Worm (Caenorhabditis elegans) whole organism, late embryonic: Measurements from ENCODE around the gene srbc-48.

Experiments used
- C08G9.2 ChIP-seq: sonication (generic microtip); optimal IDR thresholded peaks from 2 replicates; lab custom pipeline; 2016; ENCODE audit warnings: mild to moderate bottlenecking, missing genetic modification characterization, moderate library complexity, missing compliant biosample characterization
- K02D7.2 ChIP-seq: sonication (generic microtip); optimal IDR thresholded peaks from 2 replicates; lab custom pipeline; 2017; ENCODE audit warnings: mild to moderate bottlenecking, missing genetic modification characterization, missing compliant biosample characterization
- T23F11.4 ChIP-seq: fragments of 200-800 bp; sonication (Bioruptor generic); optimal IDR thresholded peaks from 2 replicates; lab custom pipeline; 2018; ENCODE audit warnings: mild to moderate bottlenecking, missing genetic modification characterization, missing compliant biosample characterization
- Y22D7AL.16 ChIP-seq: sonication (generic microtip); optimal IDR thresholded peaks from 2 replicates; lab custom pipeline; 2016; ENCODE audit warnings: missing genetic modification characterization, missing compliant biosample characterization
- ahr-1 ChIP-seq: sonication (generic microtip); optimal IDR thresholded peaks from 2 replicates; lab custom pipeline; 2016; ENCODE audit warnings: missing genetic modification characterization, missing compliant biosample characterization
- ama-1 ChIP-seq: fragments of 150-350 bp; optimal IDR thresholded peaks from 2 replicates; lab custom pipeline; 2014
- ceh-18 ChIP-seq: sonication (generic microtip); optimal IDR thresholded peaks from 2 replicates; lab custom pipeline; 2016; ENCODE audit warnings: missing genetic modification characterization, missing compliant biosample characterization
- ceh-30 ChIP-seq: fragments of 150-350 bp; optimal IDR thresholded peaks from 2 replicates; lab custom pipeline; 2014; ENCODE audit warnings: missing biosample characterization, missing genetic modification characterization
- ceh-31 ChIP-seq: sonication (generic microtip); optimal IDR thresholded peaks from 2 replicates; lab custom pipeline; 2016; ENCODE audit warnings: missing genetic modification characterization, missing compliant biosample characterization
- ceh-45 ChIP-seq: fragments of 200-800 bp; sonication (Bioruptor generic); IDR thresholded peaks from 2 replicates; pipeline ENCODE4 v1.3.6; 2022; ENCODE audit warnings: missing genetic modification reagents, missing genetic modification characterization, missing compliant biosample characterization
- ceh-48 ChIP-seq: sonication (generic microtip); optimal IDR thresholded peaks from 2 replicates; lab custom pipeline; 2016; ENCODE audit warnings: missing genetic modification characterization, inconsistent platforms, missing compliant biosample characterization
- ceh-6 ChIP-seq: fragments of 200-800 bp; sonication (Bioruptor generic); optimal IDR thresholded peaks from 2 replicates; lab custom pipeline; 2018; ENCODE audit warnings: mild to moderate bottlenecking, missing genetic modification characterization, missing compliant biosample characterization
- dmd-4 ChIP-seq: sonication (generic microtip); optimal IDR thresholded peaks from 2 replicates; lab custom pipeline; 2016; ENCODE audit warnings: borderline replicate concordance, missing genetic modification characterization, missing compliant biosample characterization
- ets-4 ChIP-seq: sonication (generic microtip); optimal IDR thresholded peaks from 2 replicates; lab custom pipeline; 2016; ENCODE audit warnings: missing genetic modification characterization, missing compliant biosample characterization
- fax-1 ChIP-seq: sonication (generic microtip); optimal IDR thresholded peaks from 2 replicates; lab custom pipeline; 2016; ENCODE audit warnings: missing genotype, missing genetic modification characterization, missing compliant biosample characterization
- fkh-6 ChIP-seq: sonication (generic microtip); optimal IDR thresholded peaks from 2 replicates; lab custom pipeline; 2016; ENCODE audit warnings: missing genetic modification characterization, missing compliant biosample characterization
- gmeb-2 ChIP-seq: sonication (generic microtip); optimal IDR thresholded peaks from 2 replicates; lab custom pipeline; 2016; ENCODE audit warnings: missing genetic modification characterization, inconsistent platforms, missing compliant biosample characterization
- hlh-30 ChIP-seq: sonication (generic microtip); optimal IDR thresholded peaks from 2 replicates; lab custom pipeline; 2017; ENCODE audit warnings: antibody characterized with exemption, missing genetic modification characterization, missing compliant biosample characterization; ENCODE audit not compliant: insufficient read depth
- hlh-6 ChIP-seq: sonication (generic microtip); optimal IDR thresholded peaks from 2 replicates; lab custom pipeline; 2016; ENCODE audit warnings: missing genotype, missing genetic modification characterization, missing compliant biosample characterization
- hlh-8 ChIP-seq: sonication (generic microtip); optimal IDR thresholded peaks from 2 replicates; lab custom pipeline; 2016; ENCODE audit warnings: missing genotype, missing genetic modification characterization, missing compliant biosample characterization
- lim-6 ChIP-seq: sonication (generic microtip); optimal IDR thresholded peaks from 2 replicates; lab custom pipeline; 2016; ENCODE audit warnings: missing genetic modification characterization, missing compliant biosample characterization
- lin-11 ChIP-seq: fragments of 200-800 bp; sonication (Bioruptor generic); optimal IDR thresholded peaks from 2 replicates; lab custom pipeline; 2018; ENCODE audit warnings: mild to moderate bottlenecking, missing genetic modification characterization, missing compliant biosample characterization
- madf-2 ChIP-seq: sonication (generic microtip); optimal IDR thresholded peaks from 2 replicates; lab custom pipeline; 2017; ENCODE audit warnings: missing genetic modification characterization, missing compliant biosample characterization
- mec-3 ChIP-seq: sonication (generic microtip); optimal IDR thresholded peaks from 2 replicates; lab custom pipeline; 2016; ENCODE audit warnings: borderline replicate concordance, missing genetic modification characterization, missing compliant biosample characterization
- nfya-1 ChIP-seq: sonication (generic microtip); optimal IDR thresholded peaks from 2 replicates; lab custom pipeline; 2017; ENCODE audit warnings: missing genetic modification characterization, mild to moderate bottlenecking, missing compliant biosample characterization, antibody characterized with exemption, moderate library complexity
- nhr-11 ChIP-seq: fragments of 150-350 bp; optimal IDR thresholded peaks from 2 replicates; lab custom pipeline; 2014; ENCODE audit warnings: missing biosample characterization, missing genetic modification characterization
- nhr-232 ChIP-seq: sonication (generic microtip); optimal IDR thresholded peaks from 2 replicates; lab custom pipeline; 2016; ENCODE audit warnings: missing genetic modification characterization, missing compliant biosample characterization
- pax-1 ChIP-seq: fragments of 150-350 bp; optimal IDR thresholded peaks from 2 replicates; lab custom pipeline; 2014; ENCODE audit warnings: missing biosample characterization, missing genetic modification characterization
- pqm-1 ChIP-seq: sonication (generic microtip); optimal IDR thresholded peaks from 2 replicates; lab custom pipeline; 2016; ENCODE audit warnings: missing genetic modification characterization, missing compliant biosample characterization
- ref-2 ChIP-seq: sonication (generic microtip); optimal IDR thresholded peaks from 2 replicates; lab custom pipeline; 2016; ENCODE audit warnings: missing genetic modification characterization, missing compliant biosample characterization
- rnt-1 ChIP-seq: sonication (generic microtip); optimal IDR thresholded peaks from 2 replicates; lab custom pipeline; 2016; ENCODE audit warnings: missing genetic modification characterization, missing compliant biosample characterization
- sdc-2 ChIP-seq: sonication (generic microtip); optimal IDR thresholded peaks from 2 replicates; lab custom pipeline; 2016; ENCODE audit warnings: missing genotype, missing genetic modification characterization, missing compliant biosample characterization
- sox-4 ChIP-seq: sonication (generic microtip); optimal IDR thresholded peaks from 2 replicates; lab custom pipeline; 2017; ENCODE audit warnings: mild to moderate bottlenecking, missing genetic modification characterization, inconsistent platforms, missing compliant biosample characterization
- syd-9 ChIP-seq: sonication (generic microtip); optimal IDR thresholded peaks from 2 replicates; lab custom pipeline; 2016; ENCODE audit warnings: mild to moderate bottlenecking, missing genetic modification characterization, moderate library complexity, missing compliant biosample characterization
- tbx-2 ChIP-seq: sonication (generic microtip); optimal IDR thresholded peaks from 2 replicates; lab custom pipeline; 2016; ENCODE audit warnings: missing genetic modification characterization, missing compliant biosample characterization
- tbx-7 ChIP-seq: sonication (generic microtip); optimal IDR thresholded peaks from 2 replicates; lab custom pipeline; 2016; ENCODE audit warnings: missing genotype, missing genetic modification characterization, missing compliant biosample characterization
- ttx-3 ChIP-seq: sonication (generic microtip); optimal IDR thresholded peaks from 2 replicates; lab custom pipeline; 2016; ENCODE audit warnings: missing genetic modification reagents, missing genetic modification characterization, missing compliant biosample characterization
- unc-3 ChIP-seq, 2 experiments: fragments of 200-800 bp in 1 of 2; sonication (Bioruptor generic) in 1 of 2; sonication (generic microtip) in 1 of 2; conservative IDR thresholded peaks in 1 of 2; optimal IDR thresholded peaks in 1 of 2; 2 replicates each; pipeline versions ENCODE4 v1.3.6 to Lab custom; 2016 to 2022; ENCODE audit warnings: missing compliant biosample characterization in 2 of 2, missing genetic modification characterization in 2 of 2, missing genetic modification reagents in 1 of 2
- unc-86 ChIP-seq: sonication (generic microtip); optimal IDR thresholded peaks from 2 replicates; lab custom pipeline; 2016; ENCODE audit warnings: missing genetic modification characterization, missing compliant biosample characterization
- zip-5 ChIP-seq: sonication (generic microtip); optimal IDR thresholded peaks from 2 replicates; lab custom pipeline; 2016; ENCODE audit warnings: missing genetic modification characterization, missing compliant biosample characterization
- ztf-16 ChIP-seq: sonication (generic microtip); optimal IDR thresholded peaks from 2 replicates; lab custom pipeline; 2017; ENCODE audit warnings: missing genetic modification characterization, missing compliant biosample characterization

The srbc-48 gene

ce11 chrV:15819983-15820382 lies at the start of gene srbc-48:
TSS of gene srbc-48 (plus strand) at chrV:15820283.
- TF ChIP-seq mec-3 (no peak), sox-4 (tag; lab: Kevin White, UChicago) (no peak), sdc-2 (tag; lab: Kevin White, UChicago) (no peak), madf-2 (no peak), fkh-6 (tag; lab: Kevin White, UChicago) (no peak), ceh-6 (no peak), unc-86 (tag; lab: Kevin White, UChicago) (no peak), lin-11 (tag; lab: Kevin White, UChicago) (no peak), ets-4 (tag; lab: Kevin White, UChicago) (no peak), ceh-48 (tag; lab: Kevin White, UChicago) (no peak), ama-1 (no peak), C08G9.2 (no peak), ceh-45 (GFP tag; lab: Robert Waterston, UW) (no peak), nhr-232 (no peak), ceh-31 (tag; lab: Kevin White, UChicago) (no peak), ref-2 (tag; lab: Kevin White, UChicago) (no peak)
- TF ChIP-seq, all 69 proteins: peak for 0

ce11 chrV:15773141-15773540 lies 46.9 kb upstream of the srbc-48 start, which contains the start of gene nhr-60:
TSS of gene nhr-60 (minus strand) at chrV:15773241.
- TF ChIP-seq nhr-232 (no peak), ceh-30 (tag; lab: Kevin White, UChicago) (no peak), ahr-1 (tag; lab: Kevin White, UChicago) (no peak), ceh-6 (no peak), T23F11.4 (GFP tag; lab: Kevin White, UChicago) (no peak), dmd-4 (tag; lab: Kevin White, UChicago) (no peak), ztf-16 (tag; lab: Kevin White, UChicago) (no peak), fax-1 (tag; lab: Kevin White, UChicago) (no peak), nhr-11 (tag; lab: Kevin White, UChicago) (no peak), ceh-48 (tag; lab: Kevin White, UChicago) (no peak), ref-2 (tag; lab: Kevin White, UChicago) (no peak), ttx-3 (tag; lab: Kevin White, UChicago) (no peak), K02D7.2 (tag; lab: Kevin White, UChicago) (no peak), nfya-1 (tag; lab: Kevin White, UChicago) (no peak), rnt-1 (no peak), mec-3 (no peak), sox-4 (tag; lab: Kevin White, UChicago) (no peak), gmeb-2 (tag; lab: Kevin White, UChicago) (no peak), hlh-30 (tag; lab: Kevin White, UChicago) (no peak), pax-1 (no peak)

- TF ChIP-seq lim-6 (tag; lab: Kevin White, UChicago) = no peak
- TF ChIP-seq tbx-7 (tag; lab: Kevin White, UChicago) = no peak
- no peak for TF ChIP-seq hlh-6 (tag; lab: Kevin White, UChicago)
- no peak for TF ChIP-seq K02D7.2 (tag; lab: Kevin White, UChicago)
- no peak for TF ChIP-seq pqm-1 (tag; lab: Kevin White, UChicago)
- no peak for TF ChIP-seq Y22D7AL.16
- TF ChIP-seq syd-9 (tag; lab: Kevin White, UChicago) = no peak
- TF ChIP-seq tbx-2 = no peak
- TF ChIP-seq ets-4 (tag; lab: Kevin White, UChicago) = no peak
- TF ChIP-seq zip-5 (tag; lab: Kevin White, UChicago) = no peak
- no peak for TF ChIP-seq ceh-18
- no peak for TF ChIP-seq nhr-232
- TF ChIP-seq ceh-30 (tag; lab: Kevin White, UChicago) = no peak
- no peak for TF ChIP-seq rnt-1
- TF ChIP-seq hlh-8 (tag; lab: Kevin White, UChicago) = no peak
- no peak for TF ChIP-seq lin-11 (tag; lab: Kevin White, UChicago)
- TF ChIP-seq T23F11.4 (GFP tag; lab: Kevin White, UChicago) = no peak
- TF ChIP-seq unc-3 (GFP tag; conservative IDR thresholded peaks at IDR 0.05; lab: Robert Waterston, UW) = no peak
- TF ChIP-seq unc-3 (tag; optimal IDR thresholded peaks at IDR 0.05; lab: Kevin White, UChicago) = no peak
Observed at ce11 chrV:15773941-15774340, 46.1 kb upstream of the srbc-48 start.
